Fruit fly (Drosophila melanogaster) whole organism, embryonic: ENCODE measurements around the gene CG5687.

Experiments used
- Antp ChIP-seq: fragments of 200-800 bp; sonication (Bioruptor generic); optimal IDR thresholded peaks from 3 replicates; lab custom pipeline; 2016; ENCODE audit warnings: missing biosample characterization, missing genetic modification characterization
- B-H1 ChIP-seq: fragments of 200-800 bp; sonication (Bioruptor generic); IDR thresholded peaks from 3 replicates; pipeline ENCODE4 v1.3.6; 2022; ENCODE audit warnings: missing biosample characterization, missing genetic modification characterization
- CG1233 ChIP-seq: fragments of 200-800 bp; sonication (Bioruptor generic); optimal IDR thresholded peaks from 4 replicates; lab custom pipeline; 2018; ENCODE audit warnings: missing biosample characterization, mild to moderate bottlenecking, missing genetic modification characterization
- CG13123 ChIP-seq: fragments of 200-800 bp; sonication (Bioruptor generic); optimal IDR thresholded peaks from 2 replicates; lab custom pipeline; 2016; ENCODE audit warnings: missing biosample characterization, missing genetic modification characterization
- CG14710 ChIP-seq: fragments of 200-800 bp; sonication (Bioruptor generic); optimal IDR thresholded peaks from 3 replicates; lab custom pipeline; 2019; ENCODE audit warnings: missing biosample characterization, mild to moderate bottlenecking, missing genetic modification characterization, moderate library complexity
- CG15479 ChIP-seq: fragments of 200-800 bp; sonication (Bioruptor generic); optimal IDR thresholded peaks from 3 replicates; lab custom pipeline; 2019; ENCODE audit warnings: missing biosample characterization, mild to moderate bottlenecking, missing genetic modification characterization, moderate library complexity
- CG17328 ChIP-seq: fragments of 200-800 bp; sonication (Bioruptor generic); IDR thresholded peaks from 2 replicates; pipeline ENCODE4 v1.3.6; 2022; ENCODE audit warnings: missing biosample characterization, missing genetic modification characterization
- CG17912 ChIP-seq: fragments of 200-800 bp; sonication (Bioruptor generic); optimal IDR thresholded peaks from 2 replicates; lab custom pipeline; 2018; ENCODE audit warnings: missing biosample characterization, mild to moderate bottlenecking, missing genetic modification characterization
- CG18476 ChIP-seq: fragments of 200-800 bp; sonication (Bioruptor generic); optimal IDR thresholded peaks from 2 replicates; lab custom pipeline; 2016; ENCODE audit warnings: missing biosample characterization, mild to moderate bottlenecking, missing genetic modification characterization
- CG2116 ChIP-seq: fragments of 200-800 bp; sonication (Bioruptor generic); optimal IDR thresholded peaks from 3 replicates; lab custom pipeline; 2018; ENCODE audit warnings: missing biosample characterization, mild to moderate bottlenecking, missing genetic modification characterization
- CG2129 ChIP-seq: fragments of 200-800 bp; sonication (Bioruptor generic); IDR thresholded peaks from 2 replicates; pipeline ENCODE4 v1.3.6; 2022; ENCODE audit warnings: missing biosample characterization, missing genetic modification characterization; ENCODE audit not compliant: partially characterized antibody
- CG2199 ChIP-seq: fragments of 200-800 bp; sonication (Bioruptor generic); IDR thresholded peaks from 3 replicates; pipeline ENCODE4 v1.3.6; 2022; ENCODE audit warnings: missing biosample characterization, missing genetic modification characterization
- CG2875 ChIP-seq: fragments of 200-800 bp; sonication (Bioruptor generic); optimal IDR thresholded peaks from 2 replicates; lab custom pipeline; 2017; ENCODE audit warnings: missing biosample characterization, mild to moderate bottlenecking, missing genetic modification characterization, missing genetic modification reagents
- CG2889 ChIP-seq: fragments of 200-800 bp; sonication (Bioruptor generic); IDR thresholded peaks from 3 replicates; pipeline ENCODE4 v1.3.6; 2022; ENCODE audit warnings: missing biosample characterization, missing genetic modification characterization
- CG30431 ChIP-seq: fragments of 200-800 bp; sonication (Bioruptor generic); optimal IDR thresholded peaks from 2 replicates; lab custom pipeline; 2017; ENCODE audit warnings: missing biosample characterization, missing genetic modification characterization
- CG31388 ChIP-seq: fragments of 200-800 bp; sonication (Bioruptor generic); optimal IDR thresholded peaks from 2 replicates; lab custom pipeline; 2016; ENCODE audit warnings: missing biosample characterization, missing genetic modification characterization
- CG42726 ChIP-seq: fragments of 200-800 bp; sonication (Bioruptor generic); IDR thresholded peaks from 2 replicates; pipeline ENCODE4 v1.3.6; 2022; ENCODE audit warnings: missing biosample characterization, missing genetic modification characterization; ENCODE audit not compliant: partially characterized antibody
- CG43689 ChIP-seq: fragments of 200-800 bp; sonication (Bioruptor generic); IDR thresholded peaks from 2 replicates; pipeline ENCODE4 v1.3.6; 2022; ENCODE audit warnings: missing biosample characterization, missing genetic modification characterization
- CG4617 ChIP-seq: fragments of 200-800 bp; sonication (Bioruptor generic); optimal IDR thresholded peaks from 3 replicates; lab custom pipeline; 2016; ENCODE audit warnings: missing biosample characterization, missing genetic modification characterization, borderline replicate concordance
- CG5180 ChIP-seq: fragments of 200-800 bp; sonication (Bioruptor generic); optimal IDR thresholded peaks from 3 replicates; lab custom pipeline; 2017; ENCODE audit warnings: missing biosample characterization, missing genetic modification characterization, mild to moderate bottlenecking, moderate library complexity, missing genetic modification reagents
- CG6765 ChIP-seq: fragments of 200-800 bp; sonication (Bioruptor generic); optimal IDR thresholded peaks from 3 replicates; lab custom pipeline; 2017; ENCODE audit warnings: missing biosample characterization, mild to moderate bottlenecking, missing genetic modification characterization
- CG8089 ChIP-seq: fragments of 200-800 bp; sonication (Bioruptor generic); optimal IDR thresholded peaks from 3 replicates; lab custom pipeline; 2016; ENCODE audit warnings: missing biosample characterization, missing genetic modification characterization
- CG8281 ChIP-seq: fragments of 200-800 bp; sonication (Bioruptor generic); optimal IDR thresholded peaks from 2 replicates; lab custom pipeline; 2018; ENCODE audit warnings: missing biosample characterization, mild to moderate bottlenecking, missing genetic modification characterization, moderate library complexity
- CG8944 ChIP-seq: fragments of 200-800 bp; sonication (Bioruptor generic); optimal IDR thresholded peaks from 3 replicates; lab custom pipeline; 2016; ENCODE audit warnings: missing biosample characterization, missing genetic modification characterization
- CG9797 ChIP-seq: fragments of 200-800 bp; sonication (Bioruptor generic); optimal IDR thresholded peaks from 3 replicates; lab custom pipeline; 2018; ENCODE audit warnings: missing biosample characterization, mild to moderate bottlenecking, missing genetic modification characterization
- D ChIP-seq, 2 experiments: fragments of 200-800 bp in 1 of 2; fragments of >200 bp in 1 of 2; sonication (Bioruptor generic) in 1 of 2; optimal IDR thresholded peaks; 2 replicates in 1 of 2; 3 replicates in 1 of 2; lab custom pipeline; 2017; ENCODE audit warnings: mild to moderate bottlenecking in 1 of 2, missing biosample characterization in 1 of 2, missing genetic modification characterization in 1 of 2, missing genetic modification reagents in 1 of 2
- Deaf1 ChIP-seq: fragments of 200-800 bp; optimal IDR thresholded peaks from 3 replicates; lab custom pipeline; 2019; ENCODE audit warnings: missing biosample characterization, mild to moderate bottlenecking, missing genetic modification characterization, moderate library complexity
- Dfd ChIP-seq, 2 experiments: fragments of >200 bp; optimal IDR thresholded peaks; 2 replicates each; lab custom pipeline; 2017; ENCODE audit warnings: missing biosample characterization in 2 of 2, missing genetic modification characterization in 2 of 2
- Kr ChIP-seq: fragments of 200-800 bp; sonication (Bioruptor generic); optimal IDR thresholded peaks from 2 replicates; lab custom pipeline; 2017; ENCODE audit warnings: missing biosample characterization, mild to moderate bottlenecking, missing genetic modification characterization
- Side ChIP-seq: fragments of 200-800 bp; sonication (Bioruptor generic); optimal IDR thresholded peaks from 2 replicates; lab custom pipeline; 2016; ENCODE audit warnings: missing biosample characterization, missing genetic modification characterization
- Spps ChIP-seq: fragments of 200-800 bp; sonication (Bioruptor generic); optimal IDR thresholded peaks from 2 replicates; lab custom pipeline; 2018; ENCODE audit warnings: missing biosample characterization, mild to moderate bottlenecking, missing genetic modification characterization
- Vsx1 ChIP-seq: fragments of 200-800 bp; sonication (Bioruptor generic); optimal IDR thresholded peaks from 2 replicates; lab custom pipeline; 2017; ENCODE audit warnings: missing biosample characterization, mild to moderate bottlenecking, missing genetic modification characterization, missing genetic modification reagents
- YL-1 ChIP-seq: fragments of 200-800 bp; sonication (Bioruptor generic); optimal IDR thresholded peaks from 3 replicates; lab custom pipeline; 2017; ENCODE audit warnings: missing biosample characterization, mild to moderate bottlenecking, missing genetic modification characterization
- ab ChIP-seq: fragments of 200-800 bp; sonication (Bioruptor generic); optimal IDR thresholded peaks from 2 replicates; lab custom pipeline; 2016; ENCODE audit warnings: missing biosample characterization, missing genetic modification characterization
- abd-A ChIP-seq: fragments of 200-800 bp; sonication (Bioruptor generic); optimal IDR thresholded peaks from 3 replicates; lab custom pipeline; 2019; ENCODE audit warnings: missing biosample characterization, mild to moderate bottlenecking, missing genetic modification characterization, moderate library complexity
- ato ChIP-seq: fragments of 200-800 bp; sonication (Bioruptor generic); IDR thresholded peaks from 2 replicates; pipeline ENCODE4 v1.3.6; 2022; ENCODE audit warnings: missing biosample characterization, missing genetic modification characterization; ENCODE audit not compliant: partially characterized antibody
- bbx ChIP-seq: fragments of 200-800 bp; sonication (Bioruptor generic); IDR thresholded peaks from 2 replicates; pipeline ENCODE4 v1.3.6; 2022; ENCODE audit warnings: missing biosample characterization, missing genetic modification characterization; ENCODE audit not compliant: partially characterized antibody
- cato ChIP-seq: fragments of 200-800 bp; sonication (Bioruptor generic); optimal IDR thresholded peaks from 2 replicates; lab custom pipeline; 2016; ENCODE audit warnings: missing biosample characterization, missing genetic modification characterization, borderline replicate concordance
- disco-r ChIP-seq: fragments of 200-800 bp; sonication (Bioruptor generic); optimal IDR thresholded peaks from 2 replicates; lab custom pipeline; 2016; ENCODE audit warnings: missing biosample characterization, missing genetic modification characterization
- en ChIP-seq: fragments of 200-800 bp; sonication (Bioruptor generic); optimal IDR thresholded peaks from 2 replicates; lab custom pipeline; 2016; ENCODE audit warnings: missing biosample characterization, missing genetic modification characterization
- fd64A ChIP-seq: fragments of 200-800 bp; sonication (Bioruptor generic); optimal IDR thresholded peaks from 3 replicates; lab custom pipeline; 2018; ENCODE audit warnings: missing biosample characterization, mild to moderate bottlenecking, missing genetic modification characterization
- fru ChIP-seq: fragments of >200 bp; optimal IDR thresholded peaks from 2 replicates; lab custom pipeline; 2017
- ftz-f1 ChIP-seq: fragments of 200-800 bp; sonication (Bioruptor generic); optimal IDR thresholded peaks from 2 replicates; lab custom pipeline; 2016; ENCODE audit warnings: missing biosample characterization, missing genetic modification characterization
- hb ChIP-seq: fragments of 200-800 bp; sonication (Bioruptor generic); IDR thresholded peaks from 3 replicates; pipeline ENCODE4 v1.3.6; 2022; ENCODE audit warnings: missing biosample characterization, missing genetic modification characterization; ENCODE audit not compliant: partially characterized antibody
- luna ChIP-seq: fragments of 200-800 bp; sonication (Bioruptor generic); optimal IDR thresholded peaks from 2 replicates; lab custom pipeline; 2016; ENCODE audit warnings: missing biosample characterization, missing genetic modification characterization
- salm ChIP-seq: fragments of 200-800 bp; sonication (Bioruptor generic); optimal IDR thresholded peaks from 2 replicates; lab custom pipeline; 2018; ENCODE audit warnings: missing biosample characterization, mild to moderate bottlenecking, missing genetic modification characterization
- sqz ChIP-seq: fragments of 200-800 bp; sonication (Bioruptor generic); optimal IDR thresholded peaks from 3 replicates; lab custom pipeline; 2018; ENCODE audit warnings: missing biosample characterization, mild to moderate bottlenecking, missing genetic modification characterization
- sr ChIP-seq: fragments of 200-800 bp; sonication (Bioruptor generic); IDR thresholded peaks from 3 replicates; pipeline ENCODE4 v1.3.6; 2022; ENCODE audit warnings: missing biosample characterization, missing genetic modification characterization
- vnd ChIP-seq: fragments of 200-800 bp; sonication (Bioruptor generic); IDR thresholded peaks from 3 replicates; pipeline ENCODE4 v1.3.6; 2022; ENCODE audit warnings: missing biosample characterization, missing genetic modification characterization; ENCODE audit not compliant: partially characterized antibody
- vvl ChIP-seq: fragments of 200-800 bp; sonication (Bioruptor generic); IDR thresholded peaks from 2 replicates; pipeline ENCODE4 v1.3.6; 2022; ENCODE audit warnings: missing biosample characterization, missing genetic modification characterization
- wor ChIP-seq: fragments of 200-800 bp; sonication (Bioruptor generic); IDR thresholded peaks from 2 replicates; pipeline ENCODE4 v1.3.6; 2022; ENCODE audit warnings: missing biosample characterization, missing genetic modification characterization

CG5687 gene

DNA sequence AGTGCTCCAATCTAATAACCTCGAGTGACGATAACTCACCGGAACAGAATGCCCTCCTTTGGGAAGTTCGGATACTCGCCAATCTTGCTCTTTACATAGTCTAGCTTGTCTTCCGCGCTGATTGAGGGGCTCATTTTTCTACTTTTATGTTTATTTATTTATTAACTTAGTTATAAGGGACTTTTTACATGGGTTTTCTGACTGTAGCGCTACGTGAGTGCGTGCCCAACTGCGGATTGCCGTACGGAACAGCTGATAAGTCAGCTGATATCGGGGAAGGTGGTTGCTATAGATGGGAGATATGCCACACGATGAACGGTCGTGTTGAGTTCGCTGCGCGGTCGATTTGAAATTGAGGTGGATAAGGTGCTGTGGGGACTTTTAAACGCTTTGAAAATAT is 54.3 kb downstream of the CG5687 start, which contains the start of gene Aprt (continued):
- no peak for TF ChIP-seq CG6765
- TF ChIP-seq B-H1 (GFP tag; lab: Robert Waterston, UW): no peak
- peak; percentile 3 for TF ChIP-seq CG18476 (GFP tag; lab: Kevin White, UChicago)
- TF ChIP-seq Vsx1 (GFP tag; lab: Kevin White, UChicago): no peak
- peak; percentile 50 for TF ChIP-seq CG9797 (GFP tag; lab: Kevin White, UChicago)
- no peak for TF ChIP-seq CG4617
- TF ChIP-seq CG42726 (GFP tag; lab: Robert Waterston, UW): no peak
- TF ChIP-seq CG1233 (GFP tag; lab: Kevin White, UChicago): no peak
- TF ChIP-seq wor: no peak
- TF ChIP-seq Antp (GFP tag; lab: Kevin White, UChicago): no peak
- TF ChIP-seq abd-A (tag; lab: Kevin White, UChicago): no peak
- no peak for TF ChIP-seq en
- no peak for TF ChIP-seq ab (GFP tag; lab: Kevin White, UChicago)
- TF ChIP-seq CG8281 (tag; lab: Kevin White, UChicago): no peak
- TF ChIP-seq Dfd (GFP tag; optimal IDR thresholded peaks at IDR 0.05; lab: Kevin White, UChicago): no peak
- TF ChIP-seq CG30431 (GFP tag; lab: Kevin White, UChicago): no peak
- no peak for TF ChIP-seq YL-1
- TF ChIP-seq ato (GFP tag; lab: Robert Waterston, UW): peak; percentile 63
- no peak for TF ChIP-seq sqz
- TF ChIP-seq CG8089 (GFP tag; lab: Kevin White, UChicago): no peak
- no peak for TF ChIP-seq CG15479 (GFP tag; lab: Kevin White, UChicago)
- TF ChIP-seq CG2129 (GFP tag; lab: Robert Waterston, UW): peak; percentile 55; the same call in 1 of the 2 replicates
- TF ChIP-seq sr (GFP tag; lab: Robert Waterston, UW): no peak
- TF ChIP-seq CG13123 (GFP tag; lab: Kevin White, UChicago): no peak
- TF ChIP-seq vnd (GFP tag; lab: Robert Waterston, UW): no peak
- TF ChIP-seq CG17912: no peak
- peak; percentile 81 for TF ChIP-seq bbx (GFP tag; lab: Robert Waterston, UW)
- TF ChIP-seq CG5180 (GFP tag; lab: Kevin White, UChicago): no peak
- no peak for TF ChIP-seq D (optimal IDR thresholded peaks at IDR 0.05; lab: Kevin White, UChicago)
- no peak for TF ChIP-seq D (GFP tag; optimal IDR thresholded peaks at IDR 0.05; lab: Kevin White, UChicago)
- TF ChIP-seq CG17328: no peak
- no peak for TF ChIP-seq salm (tag; lab: Kevin White, UChicago)
- no peak for TF ChIP-seq CG2875
- TF ChIP-seq CG2199 (GFP tag; lab: Robert Waterston, UW): no peak
- TF ChIP-seq Kr (GFP tag; lab: Kevin White, UChicago): no peak
- TF ChIP-seq fd64A (GFP tag; lab: Kevin White, UChicago): no peak
- no peak for TF ChIP-seq Spps (tag; lab: Kevin White, UChicago)
- no peak for TF ChIP-seq CG8944 (GFP tag; lab: Kevin White, UChicago)
- TF ChIP-seq vvl (GFP tag; lab: Robert Waterston, UW): 0 out of 2 replicates have a peak, but pooled peaks have one; percentile 10
- TF ChIP-seq cato (GFP tag; lab: Kevin White, UChicago): no peak
- TF ChIP-seq Deaf1 (tag; lab: Kevin White, UChicago): peak; percentile 11
- no peak for TF ChIP-seq fru (lab: Kevin White, UChicago)
- TF ChIP-seq CG2889 (GFP tag; lab: Robert Waterston, UW): no peak
- no peak for TF ChIP-seq hb
- TF ChIP-seq CG2116 (GFP tag; lab: Kevin White, UChicago): peak; percentile 37
- TF ChIP-seq CG31388: no peak
- no peak for TF ChIP-seq Side (GFP tag; lab: Kevin White, UChicago)
- peak; percentile 15 for TF ChIP-seq CG14710
- TF ChIP-seq ftz-f1: peak; percentile 81
- TF ChIP-seq luna (GFP tag; lab: Kevin White, UChicago): no peak
- TF ChIP-seq CG43689: no peak
- no peak for TF ChIP-seq disco-r (GFP tag; lab: Kevin White, UChicago)
